Worm (Caenorhabditis elegans): ENCODE data around the gene H05C05.2.

DNA sequence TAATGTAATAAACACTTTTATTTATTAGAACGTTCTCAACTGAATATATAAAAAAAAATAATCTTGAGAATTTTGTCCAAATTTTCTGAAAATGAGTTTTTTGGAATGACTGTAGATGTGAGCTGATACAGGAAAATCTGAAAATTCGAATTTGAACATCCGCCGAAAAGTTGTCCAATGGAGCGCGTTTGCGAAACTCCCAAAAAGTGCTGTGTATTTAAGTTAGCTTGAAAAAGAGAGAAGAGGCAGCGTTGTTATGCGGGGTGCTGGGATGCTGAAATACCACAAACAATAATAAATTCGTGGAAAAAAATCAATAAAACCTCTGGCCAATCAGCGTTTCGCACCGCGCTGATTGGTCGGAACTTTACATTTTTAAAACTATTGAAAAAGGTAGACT, 4.8 kb upstream of the H05C05.2 start:
- TF ChIP-seq nhr-12 (tag; optimal IDR thresholded peaks at IDR 0.05) (no peak), elt-3 (tag; optimal IDR thresholded peaks at IDR 0.05) (no peak)
